Worm (Caenorhabditis elegans) whole organism, late embryonic: ENCODE measurements around the gene T25G12.11.

ENCODE experiments used
- T23F11.4 ChIP-seq: fragments of 200-800 bp; sonication (Bioruptor generic); optimal IDR thresholded peaks from 2 replicates; lab custom pipeline; 2018; ENCODE audit warnings: mild to moderate bottlenecking, missing genetic modification characterization, missing compliant biosample characterization
- ahr-1 ChIP-seq: sonication (generic microtip); optimal IDR thresholded peaks from 2 replicates; lab custom pipeline; 2016; ENCODE audit warnings: missing genetic modification characterization, missing compliant biosample characterization
- ceh-9 ChIP-seq: sonication (generic microtip); optimal IDR thresholded peaks from 2 replicates; lab custom pipeline; 2016; ENCODE audit warnings: mild to moderate bottlenecking, missing genetic modification characterization, inconsistent platforms, missing compliant biosample characterization
- fkh-10 ChIP-seq: fragments of 150-350 bp; optimal IDR thresholded peaks from 2 replicates; lab custom pipeline; 2014; ENCODE audit warnings: missing biosample characterization, missing genetic modification reagents, missing genetic modification characterization
- hlh-6 ChIP-seq: sonication (generic microtip); optimal IDR thresholded peaks from 2 replicates; lab custom pipeline; 2016; ENCODE audit warnings: missing genotype, missing genetic modification characterization, missing compliant biosample characterization
- pqm-1 ChIP-seq: sonication (generic microtip); optimal IDR thresholded peaks from 2 replicates; lab custom pipeline; 2016; ENCODE audit warnings: missing genetic modification characterization, missing compliant biosample characterization
- unc-3 ChIP-seq, 2 experiments: fragments of 200-800 bp in 1 of 2; sonication (Bioruptor generic) in 1 of 2; sonication (generic microtip) in 1 of 2; conservative IDR thresholded peaks in 1 of 2; optimal IDR thresholded peaks in 1 of 2; 2 replicates each; pipeline versions ENCODE4 v1.3.6 to Lab custom; 2016 to 2022; ENCODE audit warnings: missing compliant biosample characterization in 2 of 2, missing genetic modification characterization in 2 of 2, missing genetic modification reagents in 1 of 2
- unc-42 ChIP-seq: sonication (generic microtip); optimal IDR thresholded peaks from 2 replicates; lab custom pipeline; 2016; ENCODE audit warnings: missing genotype, missing genetic modification characterization, missing compliant biosample characterization

DNA sequence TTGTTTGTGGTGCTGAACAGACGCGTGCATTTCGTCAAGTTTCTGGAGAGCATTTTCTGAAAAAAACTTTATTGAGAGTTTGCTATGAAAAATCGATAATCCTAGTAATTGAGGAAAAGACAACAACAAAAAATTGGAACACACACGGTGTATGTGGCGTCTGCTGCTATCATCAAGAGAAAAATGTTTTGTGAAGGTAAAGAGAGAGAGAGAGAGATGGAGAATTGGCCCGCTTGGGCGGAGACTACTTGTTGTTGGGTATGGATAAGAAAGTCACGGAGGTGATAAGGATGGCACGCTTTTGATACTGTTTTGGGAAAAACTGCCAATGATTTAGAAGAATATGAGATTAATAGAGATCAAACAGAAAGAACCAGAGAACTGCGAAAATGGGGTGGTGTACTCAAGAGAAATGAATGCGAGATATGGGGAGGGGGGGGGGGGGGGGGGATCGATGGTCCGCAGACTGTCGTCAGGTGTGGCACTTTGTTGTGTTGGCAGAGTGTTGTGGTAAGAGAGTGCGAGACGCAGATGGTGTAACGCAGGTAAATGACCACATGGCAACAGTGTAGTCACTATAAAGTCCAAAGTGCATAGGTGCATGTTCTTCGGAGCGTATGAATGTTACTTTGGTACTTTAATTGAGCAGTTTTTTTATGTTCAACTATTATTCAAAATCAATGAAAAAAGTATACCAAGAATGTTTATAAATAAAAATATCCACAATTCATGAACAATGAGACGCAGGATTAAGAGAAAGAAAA is 20.1 kb downstream of the T25G12.11 start, which contains the start of gene acdh-7:
- no peak for TF ChIP-seq unc-42 (tag; lab: Kevin White, UChicago)
- TF ChIP-seq unc-3 (GFP tag; conservative IDR thresholded peaks at IDR 0.05; lab: Robert Waterston, UW), result no peak
- TF ChIP-seq unc-3 (tag; optimal IDR thresholded peaks at IDR 0.05; lab: Kevin White, UChicago), result no peak
- TF ChIP-seq ceh-9 (tag; lab: Kevin White, UChicago), result no peak
- TF ChIP-seq T23F11.4 (GFP tag; lab: Kevin White, UChicago), result no peak
- TF ChIP-seq ahr-1 (tag; lab: Kevin White, UChicago), result no peak
- no peak for TF ChIP-seq pqm-1 (tag; lab: Kevin White, UChicago)
- TF ChIP-seq fkh-10 (GFP tag; lab: Kevin White, UChicago), result no peak
- no peak for TF ChIP-seq hlh-6
